Fruit fly (Drosophila melanogaster) whole organism, prepupa: ENCODE measurements around the gene CG17819.

Experiments
- Blimp-1 ChIP-seq: fragments of 200-800 bp; sonication (Bioruptor generic); optimal IDR thresholded peaks from 3 replicates; lab custom pipeline; 2017; ENCODE audit warnings: missing biosample characterization, missing genetic modification characterization, mild to moderate bottlenecking, moderate library complexity, missing genetic modification reagents
- CG10631 ChIP-seq: fragments of 200-800 bp; sonication (Bioruptor generic); optimal IDR thresholded peaks from 2 replicates; lab custom pipeline; 2016; ENCODE audit warnings: missing biosample characterization, missing genetic modification characterization
- CG10669 ChIP-seq: fragments of 200-800 bp; sonication (Bioruptor generic); optimal IDR thresholded peaks from 3 replicates; lab custom pipeline; 2018; ENCODE audit warnings: missing biosample characterization, mild to moderate bottlenecking, missing genetic modification characterization, moderate library complexity
- CG11294 ChIP-seq: fragments of 200-800 bp; sonication (Bioruptor generic); IDR thresholded peaks from 2 replicates; pipeline ENCODE4 v1.3.6; 2022; ENCODE audit warnings: missing biosample characterization, missing genetic modification characterization
- CG11902 ChIP-seq: fragments of 200-800 bp; sonication (Bioruptor generic); optimal IDR thresholded peaks from 3 replicates; lab custom pipeline; 2016; ENCODE audit warnings: missing biosample characterization, missing genetic modification characterization
- CG16779 ChIP-seq: fragments of 200-800 bp; sonication (Bioruptor generic); optimal IDR thresholded peaks from 3 replicates; lab custom pipeline; 2017; ENCODE audit warnings: missing biosample characterization, mild to moderate bottlenecking, missing genetic modification characterization
- CG3032 ChIP-seq: fragments of 200-800 bp; optimal IDR thresholded peaks from 2 replicates; lab custom pipeline; 2019; ENCODE audit warnings: missing biosample characterization, mild to moderate bottlenecking, missing genetic modification characterization, moderate library complexity
- CG31627 ChIP-seq: fragments of 200-800 bp; sonication (Bioruptor generic); optimal IDR thresholded peaks from 3 replicates; lab custom pipeline; 2016; ENCODE audit warnings: missing biosample characterization, missing genetic modification characterization
- CG32006 ChIP-seq: fragments of 200-800 bp; sonication (Bioruptor generic); optimal IDR thresholded peaks from 3 replicates; lab custom pipeline; 2017; ENCODE audit warnings: missing biosample characterization, mild to moderate bottlenecking, missing genetic modification characterization
- CG34406 ChIP-seq: fragments of 200-800 bp; sonication (Bioruptor generic); optimal IDR thresholded peaks from 3 replicates; lab custom pipeline; 2016; ENCODE audit warnings: missing biosample characterization, missing genetic modification characterization
- CG3919 ChIP-seq: fragments of 200-800 bp; sonication (Bioruptor generic); optimal IDR thresholded peaks from 3 replicates; lab custom pipeline; 2016; ENCODE audit warnings: missing biosample characterization, missing genetic modification characterization
- CG4318 ChIP-seq: fragments of 200-800 bp; sonication (Bioruptor generic); optimal IDR thresholded peaks from 3 replicates; lab custom pipeline; 2017; ENCODE audit warnings: missing biosample characterization, mild to moderate bottlenecking, missing genetic modification characterization
- CG6792 ChIP-seq: fragments of 200-800 bp; sonication (Bioruptor generic); optimal IDR thresholded peaks from 3 replicates; lab custom pipeline; 2016; ENCODE audit warnings: missing biosample characterization, missing genetic modification characterization
- CG8119 ChIP-seq: fragments of 200-800 bp; sonication (Bioruptor generic); IDR thresholded peaks from 3 replicates; pipeline ENCODE4 v1.3.6; 2022; ENCODE audit warnings: missing biosample characterization, missing genetic modification characterization
- CG8319 ChIP-seq: fragments of 200-800 bp; sonication (Bioruptor generic); optimal IDR thresholded peaks from 3 replicates; lab custom pipeline; 2016; ENCODE audit warnings: missing biosample characterization, missing genetic modification characterization
- CG8632 ChIP-seq: fragments of 200-800 bp; sonication (Bioruptor generic); optimal IDR thresholded peaks from 3 replicates; lab custom pipeline; 2016; ENCODE audit warnings: missing biosample characterization, missing genetic modification characterization
- CG9139 ChIP-seq: fragments of 200-800 bp; sonication (Bioruptor generic); optimal IDR thresholded peaks from 3 replicates; lab custom pipeline; 2017; ENCODE audit warnings: missing biosample characterization, mild to moderate bottlenecking, missing genetic modification characterization
- Eip78C ChIP-seq: fragments of 200-800 bp; sonication (Bioruptor generic); peaks from one replicate; lab custom pipeline; 2016; ENCODE audit warnings: missing biosample characterization, missing genetic modification characterization
- Eip93F ChIP-seq: fragments of 200-800 bp; sonication (Bioruptor generic); optimal IDR thresholded peaks from 2 replicates; lab custom pipeline; 2016; ENCODE audit warnings: missing biosample characterization, mild to moderate bottlenecking, missing genetic modification characterization
- Gug ChIP-seq: fragments of 200-800 bp; sonication (Bioruptor generic); IDR thresholded peaks from 2 replicates; pipeline ENCODE4 v1.3.6; 2022; ENCODE audit warnings: missing biosample characterization, missing genetic modification characterization
- Hr4 ChIP-seq: fragments of 200-800 bp; sonication (Bioruptor generic); optimal IDR thresholded peaks from 3 replicates; lab custom pipeline; 2016; ENCODE audit warnings: missing biosample characterization, missing genetic modification characterization
- OdsH ChIP-seq: fragments of 200-800 bp; sonication (Bioruptor generic); optimal IDR thresholded peaks from 3 replicates; lab custom pipeline; 2016; ENCODE audit warnings: missing biosample characterization, missing genetic modification characterization
- Sox15 ChIP-seq: fragments of 200-800 bp; sonication (Bioruptor generic); optimal IDR thresholded peaks from 3 replicates; lab custom pipeline; 2016; ENCODE audit warnings: missing biosample characterization, missing genetic modification characterization
- achi ChIP-seq: fragments of 200-800 bp; sonication (Bioruptor generic); optimal IDR thresholded peaks from 3 replicates; lab custom pipeline; 2016; ENCODE audit warnings: missing biosample characterization, missing genetic modification characterization
- acj6 ChIP-seq: fragments of 200-800 bp; sonication (Bioruptor generic); optimal IDR thresholded peaks from 3 replicates; lab custom pipeline; 2016; ENCODE audit warnings: missing biosample characterization, missing genetic modification characterization
- cyc ChIP-seq: fragments of 200-800 bp; sonication (Bioruptor generic); optimal IDR thresholded peaks from 3 replicates; lab custom pipeline; 2016; ENCODE audit warnings: missing biosample characterization, missing genetic modification characterization
- dac ChIP-seq: fragments of 200-800 bp; sonication (Bioruptor generic); optimal IDR thresholded peaks from 2 replicates; lab custom pipeline; 2017; ENCODE audit warnings: missing biosample characterization, mild to moderate bottlenecking, missing genetic modification characterization
- dsx ChIP-seq: fragments of 200-800 bp; optimal IDR thresholded peaks from 3 replicates; lab custom pipeline; 2019; ENCODE audit warnings: missing biosample characterization, mild to moderate bottlenecking, missing genetic modification characterization, moderate library complexity; ENCODE audit not compliant: poor library complexity, severe bottlenecking
- eg ChIP-seq: fragments of 200-800 bp; sonication (Bioruptor generic); IDR thresholded peaks from 3 replicates; pipeline ENCODE4 v1.3.6; 2022; ENCODE audit warnings: missing biosample characterization, missing genetic modification characterization
- esn ChIP-seq: fragments of 200-800 bp; sonication (Bioruptor generic); optimal IDR thresholded peaks from 2 replicates; lab custom pipeline; 2016; ENCODE audit warnings: missing biosample characterization, mild to moderate bottlenecking, missing genetic modification characterization, moderate library complexity
- fd85E ChIP-seq: fragments of 200-800 bp; sonication (Bioruptor generic); optimal IDR thresholded peaks from 3 replicates; lab custom pipeline; 2016; ENCODE audit warnings: missing biosample characterization, missing genetic modification characterization
- net ChIP-seq: fragments of 200-800 bp; sonication (Bioruptor generic); optimal IDR thresholded peaks from 3 replicates; lab custom pipeline; 2016; ENCODE audit warnings: missing biosample characterization, missing genetic modification characterization
- pdm3 ChIP-seq: fragments of 200-800 bp; sonication (Bioruptor generic); optimal IDR thresholded peaks from 3 replicates; lab custom pipeline; 2016; ENCODE audit warnings: missing biosample characterization, missing genetic modification characterization
- salr ChIP-seq, 2 experiments: fragments of 200-800 bp; sonication (Bioruptor generic); optimal IDR thresholded peaks; 3 replicates each; lab custom pipeline; 2016 to 2018; ENCODE audit warnings: missing biosample characterization in 2 of 2, missing genetic modification characterization in 2 of 2, mild to moderate bottlenecking in 1 of 2
- ss ChIP-seq, 2 experiments: fragments of 200-800 bp; sonication (Bioruptor generic); optimal IDR thresholded peaks; 2 replicates in 1 of 2; 3 replicates in 1 of 2; lab custom pipeline; 2017 to 2018; ENCODE audit warnings: mild to moderate bottlenecking in 2 of 2, missing biosample characterization in 2 of 2, missing genetic modification characterization in 2 of 2, moderate library complexity in 1 of 2
- svp ChIP-seq: fragments of 200-800 bp; sonication (Bioruptor generic); peaks from one replicate; lab custom pipeline; 2016; ENCODE audit warnings: missing biosample characterization, missing genetic modification characterization
- topi ChIP-seq: fragments of 200-800 bp; sonication (Bioruptor generic); optimal IDR thresholded peaks from 3 replicates; lab custom pipeline; 2016; ENCODE audit warnings: missing biosample characterization, missing genetic modification characterization
- vri ChIP-seq: fragments of 200-800 bp; sonication (Bioruptor generic); optimal IDR thresholded peaks from 3 replicates; lab custom pipeline; 2016; ENCODE audit warnings: missing biosample characterization, mild to moderate bottlenecking, missing genetic modification characterization

Gene CG17819

DNA sequence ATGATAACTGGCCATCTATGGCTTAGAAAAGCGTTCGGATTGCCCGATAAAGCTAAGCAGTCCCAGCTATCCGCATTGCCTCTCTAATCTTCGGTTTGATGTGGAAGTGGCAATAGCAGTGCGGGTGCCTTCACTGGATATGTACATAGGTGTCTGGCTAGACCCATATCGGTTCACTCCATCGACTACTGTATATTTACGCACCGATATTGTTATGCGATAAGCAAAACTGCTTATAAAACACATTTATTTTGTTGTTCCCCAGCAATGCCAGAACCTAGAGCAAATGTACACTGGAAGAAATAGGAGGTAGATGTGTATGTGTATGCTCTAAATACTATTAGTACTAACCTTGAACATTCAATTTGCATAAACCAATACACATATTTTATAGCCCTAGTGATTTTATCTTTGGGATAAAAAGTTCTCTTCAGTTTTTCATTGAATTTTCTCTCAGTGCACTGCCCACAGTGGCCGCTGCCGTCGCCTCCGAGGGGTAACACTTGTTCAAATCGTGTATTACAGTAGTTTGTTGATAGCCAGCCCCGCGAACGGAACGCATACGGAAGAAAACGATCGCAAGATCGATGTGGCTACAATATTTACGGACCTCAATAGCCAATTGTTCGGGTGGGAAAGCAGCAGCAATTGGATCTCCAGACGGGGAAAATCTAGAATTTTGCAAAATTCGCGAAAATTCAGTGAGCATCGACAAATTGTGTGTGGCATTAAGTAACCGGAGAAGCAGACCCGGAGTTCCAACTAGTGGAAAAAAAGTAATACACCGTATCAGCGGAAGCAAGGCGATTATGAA, 15.0 kb downstream of the CG17819 start, which contains the start of gene CG31431 (continued):
- TF ChIP-seq dac: peak; percentile 30
- TF ChIP-seq Hr4 (GFP tag; lab: Kevin White, UChicago): peak; percentile 90
- peak; percentile 68 for TF ChIP-seq CG4318
- TF ChIP-seq salr (GFP tag; optimal IDR thresholded peaks at IDR 0.05; lab: Kevin White, UChicago): peak; percentile 41 to 52
- TF ChIP-seq CG32006: peak; percentile 89
- TF ChIP-seq vri: peak; percentile 65
- peak; percentile 82 for TF ChIP-seq pdm3
- peak; percentile 95 for TF ChIP-seq eg (GFP tag; lab: Robert Waterston, UW)
- TF ChIP-seq CG6792 (GFP tag; lab: Kevin White, UChicago): peak; percentile 65
- TF ChIP-seq CG10669: peak; percentile 82
- TF ChIP-seq CG34406 (GFP tag; lab: Kevin White, UChicago): peak; percentile 57
- TF ChIP-seq CG16779 (tag; lab: Kevin White, UChicago): peak; percentile 64
- peak; percentile 67 for TF ChIP-seq topi (GFP tag; lab: Kevin White, UChicago)
- peak; percentile 93 for TF ChIP-seq Eip78C (GFP tag; lab: Kevin White, UChicago)
- TF ChIP-seq CG9139 (GFP tag; lab: Kevin White, UChicago): peak; percentile 74
- TF ChIP-seq CG11294 (GFP tag; lab: Robert Waterston, UW): peak; percentile 88
- peak; percentile 55 for TF ChIP-seq CG8632 (GFP tag; lab: Kevin White, UChicago)
- TF ChIP-seq Eip93F: no peak
- TF ChIP-seq esn (GFP tag; lab: Kevin White, UChicago): peak; percentile 61
- TF ChIP-seq CG3919 (GFP tag; lab: Kevin White, UChicago): peak; percentile 88
- TF ChIP-seq Blimp-1 (GFP tag; lab: Kevin White, UChicago): no peak
- peak; percentile 78 for TF ChIP-seq dsx (GFP tag; lab: Kevin White, UChicago)
- TF ChIP-seq ss (GFP tag; optimal IDR thresholded peaks at IDR 0.05; lab: Kevin White, UChicago): peak; percentile 58 to 76
- peak; percentile 63 for TF ChIP-seq CG11902
- no peak for TF ChIP-seq fd85E (GFP tag; lab: Kevin White, UChicago)

DNA sequence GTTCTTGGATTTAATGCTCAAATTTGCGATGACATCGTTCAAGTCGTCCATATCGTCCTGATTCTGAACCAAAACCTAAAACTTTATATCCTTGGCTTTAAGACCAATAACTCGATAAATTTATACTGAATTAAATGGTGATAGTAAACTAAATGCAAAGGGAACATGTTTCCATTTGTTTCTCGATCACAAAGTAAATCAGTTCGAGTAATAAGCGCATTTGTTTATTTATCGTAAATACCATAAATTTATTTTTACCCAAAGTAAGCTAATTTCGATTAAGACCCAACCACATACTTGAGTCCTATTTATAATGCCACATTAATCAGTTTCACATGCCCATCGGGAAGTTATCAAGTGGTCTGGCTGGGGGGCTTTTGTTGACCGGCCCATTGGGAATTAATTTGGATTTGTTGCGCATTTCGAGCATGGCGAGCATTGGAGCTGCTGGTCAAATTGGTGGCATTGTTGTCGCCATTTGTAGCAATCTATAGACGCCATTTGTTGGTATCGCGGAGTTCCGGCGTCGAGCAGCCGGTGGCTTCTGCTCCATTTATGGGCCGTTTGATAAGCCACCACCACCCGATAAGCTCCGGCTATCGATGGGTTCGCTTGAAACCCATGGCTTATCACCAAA, 15.8 kb downstream of the CG17819 start, which contains the start of gene CG31174:
Gene CG31174 (minus strand): TSS at position 51 of the 637 bp plus-strand sequence.
- TF ChIP-seq svp (GFP tag; lab: Kevin White, UChicago) (peak; percentile 77), CG11294 (GFP tag; lab: Robert Waterston, UW) (no peak)

DNA sequence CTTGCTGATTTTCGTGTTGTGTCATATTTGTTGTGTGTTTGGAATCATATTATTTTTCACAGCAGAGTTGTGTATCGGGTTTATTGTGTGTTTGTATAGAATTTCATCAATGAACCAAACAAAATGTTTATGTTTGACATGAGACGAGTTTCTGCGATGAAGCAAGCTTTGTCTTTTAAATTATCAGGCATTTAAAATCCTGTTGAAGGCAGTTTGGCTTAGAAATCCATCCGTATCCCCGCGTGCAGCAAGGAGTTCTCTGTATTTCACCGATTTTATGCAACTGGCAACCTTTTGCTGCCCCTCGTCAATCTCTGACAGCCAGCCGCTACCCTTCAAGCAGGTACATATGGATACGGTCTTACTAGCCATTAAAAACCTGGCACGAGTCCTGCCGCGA, 17.5 kb downstream of the CG17819 start, which contains the start of the genes CG6569 and Cby:
Gene CG6569 (minus strand): TSS at position 101 of the 400 bp plus-strand sequence.
Gene Cby (plus strand): TSS at position 185 of the 400 bp plus-strand sequence.
- no peak for TF ChIP-seq Eip78C (GFP tag; lab: Kevin White, UChicago)
- TF ChIP-seq CG3032 (tag; lab: Kevin White, UChicago): no peak
- no peak for TF ChIP-seq Sox15 (GFP tag; lab: Kevin White, UChicago)
- no peak for TF ChIP-seq net (GFP tag; lab: Kevin White, UChicago)
- TF ChIP-seq acj6 (GFP tag; lab: Kevin White, UChicago): no peak
- TF ChIP-seq svp (GFP tag; lab: Kevin White, UChicago): no peak
- TF ChIP-seq Gug (GFP tag; lab: Robert Waterston, UW): no peak
- TF ChIP-seq OdsH (GFP tag; lab: Kevin White, UChicago): no peak
- TF ChIP-seq vri: no peak
- no peak for TF ChIP-seq CG10631 (GFP tag; lab: Kevin White, UChicago)
- TF ChIP-seq achi (GFP tag; lab: Kevin White, UChicago): no peak
- TF ChIP-seq dsx (GFP tag; lab: Kevin White, UChicago): no peak
- no peak for TF ChIP-seq cyc (GFP tag; lab: Kevin White, UChicago)
- TF ChIP-seq CG31627 (GFP tag; lab: Kevin White, UChicago): no peak
- TF ChIP-seq CG3919 (GFP tag; lab: Kevin White, UChicago): no peak
- no peak for TF ChIP-seq CG4318
- no peak for TF ChIP-seq CG8319 (GFP tag; lab: Kevin White, UChicago)
- TF ChIP-seq CG8119: no peak
- TF ChIP-seq, all 60 proteins: peak for 0
